Fruit fly (Drosophila melanogaster) whole organism: ENCODE results near the gene CG42359.

Source experiments
- pan ChIP-seq: fragments of >200 bp; optimal IDR thresholded peaks from 2 replicates; lab custom pipeline; 2017
- usp ChIP-seq: fragments of >200 bp; optimal IDR thresholded peaks from 2 replicates; lab custom pipeline; 2017; ENCODE audit warnings: missing biosample characterization, missing genetic modification characterization, mixed read lengths

- TF ChIP-seq usp (GFP tag; lab: Kevin White, UChicago) (no peak), pan (lab: Kevin White, UChicago) (no peak)
Observed at dm6 chr3R:19182848-19183247, 20.7 kb upstream of the CG42359 start.
